Worm (Caenorhabditis elegans) whole organism, L4/young adult: ENCODE measurements around the gene prcc-1.

Source experiments
- dao-5 ChIP-seq: sonication (generic microtip); optimal IDR thresholded peaks from 2 replicates; lab custom pipeline; 2016; ENCODE audit warnings: missing genotype, missing genetic modification characterization, moderate library complexity, missing compliant biosample characterization
- him-1 ChIP-seq: sonication (generic microtip); optimal IDR thresholded peaks from 2 replicates; lab custom pipeline; 2016; ENCODE audit warnings: missing genotype, missing genetic modification reagents, missing genetic modification characterization, missing compliant biosample characterization

DNA sequence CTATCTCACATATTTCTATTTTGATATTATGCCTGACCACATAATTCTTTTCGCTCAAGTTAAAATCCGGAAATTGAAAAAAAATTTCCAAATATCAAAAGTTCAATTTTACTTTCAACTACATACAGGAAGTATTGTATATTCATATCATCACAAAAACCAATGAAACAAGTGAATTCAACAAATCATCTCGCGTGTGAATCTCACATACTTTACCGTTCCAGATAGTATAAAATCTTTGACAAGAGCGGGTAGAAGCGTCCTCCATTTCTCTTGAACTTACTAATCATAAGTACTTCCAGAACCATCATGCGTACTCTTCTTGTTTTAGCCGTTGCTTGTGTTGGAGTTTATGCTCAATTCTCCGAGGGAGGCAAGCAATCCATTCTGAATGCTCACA lies 22.1 kb downstream of the prcc-1 start, which contains the start of gene scl-8:
- TF ChIP-seq dao-5 (tag; lab: Kevin White, UChicago) (no peak), him-1 (tag; lab: Kevin White, UChicago) (no peak)
